Worm (Caenorhabditis elegans) whole organism, L2 larva: Measurements from ENCODE around the gene str-57.

Source experiments
- C34F6.9 ChIP-seq: fragments of 150-350 bp; optimal IDR thresholded peaks from 2 replicates; lab custom pipeline; 2014; ENCODE audit warnings: missing biosample characterization, missing genetic modification characterization
- F13H6.1 ChIP-seq: sonication (generic microtip); optimal IDR thresholded peaks from 2 replicates; lab custom pipeline; 2016; ENCODE audit warnings: missing genetic modification characterization, missing compliant biosample characterization
- R02D3.7 ChIP-seq: fragments of 150-350 bp; optimal IDR thresholded peaks from 2 replicates; lab custom pipeline; 2014; ENCODE audit warnings: missing biosample characterization, missing genetic modification characterization
- ZK546.5 ChIP-seq: sonication (generic microtip); optimal IDR thresholded peaks from 2 replicates; lab custom pipeline; 2017; ENCODE audit warnings: missing biosample characterization, missing genetic modification characterization
- alr-1 ChIP-seq: fragments of 150-350 bp; optimal IDR thresholded peaks from 2 replicates; lab custom pipeline; 2014; ENCODE audit warnings: missing biosample characterization, missing genetic modification characterization
- aly-2 ChIP-seq: fragments of 150-350 bp; optimal IDR thresholded peaks from 2 replicates; lab custom pipeline; 2014; ENCODE audit warnings: missing biosample characterization, missing genetic modification characterization
- ceh-16 ChIP-seq: fragments of 150-350 bp; optimal IDR thresholded peaks from 2 replicates; lab custom pipeline; 2014; ENCODE audit warnings: missing biosample characterization, missing genetic modification characterization
- ceh-82 ChIP-seq: fragments of 150-350 bp; optimal IDR thresholded peaks from 2 replicates; lab custom pipeline; 2014; ENCODE audit warnings: missing biosample characterization, missing genetic modification characterization
- crh-2 ChIP-seq: sonication (generic microtip); optimal IDR thresholded peaks from 2 replicates; lab custom pipeline; 2017; ENCODE audit warnings: missing biosample characterization, missing genetic modification characterization
- elt-3 ChIP-seq: sonication (generic microtip); optimal IDR thresholded peaks from 2 replicates; lab custom pipeline; 2017; ENCODE audit warnings: missing biosample characterization, missing genetic modification characterization
- fos-1 ChIP-seq: fragments of 150-350 bp; optimal IDR thresholded peaks from 2 replicates; lab custom pipeline; 2014; ENCODE audit warnings: missing biosample characterization, missing genetic modification characterization
- lin-11 ChIP-seq: fragments of 150-350 bp; sonication (generic microtip); optimal IDR thresholded peaks from 2 replicates; lab custom pipeline; 2014; ENCODE audit warnings: missing biosample characterization, missing genetic modification characterization, inconsistent platforms, mixed read lengths
- lin-39 ChIP-seq: fragments of 150-350 bp; optimal IDR thresholded peaks from 2 replicates; lab custom pipeline; 2014; ENCODE audit warnings: missing biosample characterization, missing genetic modification reagents, missing genetic modification characterization
- lsy-2 ChIP-seq, 2 experiments: fragments of 150-350 bp in 1 of 2; sonication (generic microtip) in 1 of 2; optimal IDR thresholded peaks; 2 replicates each; lab custom pipeline; 2014 to 2017; ENCODE audit warnings: missing biosample characterization in 2 of 2, missing genetic modification characterization in 2 of 2
- mab-5 ChIP-seq: fragments of 150-350 bp; optimal IDR thresholded peaks from 2 replicates; lab custom pipeline; 2014; ENCODE audit warnings: missing biosample characterization, missing genetic modification characterization
- mbf-1 ChIP-seq: sonication (generic microtip); optimal IDR thresholded peaks from 2 replicates; lab custom pipeline; 2017; ENCODE audit warnings: missing biosample characterization, missing genetic modification characterization
- mdl-1 ChIP-seq, 2 experiments: fragments of 150-350 bp in 1 of 2; sonication (generic microtip) in 1 of 2; optimal IDR thresholded peaks; 2 replicates each; lab custom pipeline; 2017; ENCODE audit warnings: missing biosample characterization in 2 of 2, missing genetic modification characterization in 2 of 2
- nhr-129 ChIP-seq: fragments of 150-350 bp; optimal IDR thresholded peaks from 2 replicates; lab custom pipeline; 2014; ENCODE audit warnings: missing biosample characterization, missing genetic modification characterization
- nhr-21 ChIP-seq: fragments of 150-350 bp; optimal IDR thresholded peaks from 2 replicates; lab custom pipeline; 2014; ENCODE audit warnings: missing biosample characterization, missing genetic modification characterization
- nhr-23 ChIP-seq: fragments of 150-350 bp; optimal IDR thresholded peaks from 2 replicates; lab custom pipeline; 2014; ENCODE audit warnings: missing biosample characterization, missing genetic modification reagents, missing genetic modification characterization
- nhr-237 ChIP-seq: fragments of 150-350 bp; optimal IDR thresholded peaks from 2 replicates; lab custom pipeline; 2014; ENCODE audit warnings: missing biosample characterization, missing genetic modification characterization
- nhr-25 ChIP-seq: fragments of 150-350 bp; sonication (generic microtip); optimal IDR thresholded peaks from 3 replicates; lab custom pipeline; 2014; ENCODE audit warnings: missing biosample characterization, missing genetic modification characterization
- nhr-6 ChIP-seq: fragments of 150-350 bp; optimal IDR thresholded peaks from 2 replicates; lab custom pipeline; 2014; ENCODE audit warnings: missing biosample characterization, missing genetic modification characterization
- nhr-77 ChIP-seq: fragments of 150-350 bp; optimal IDR thresholded peaks from 2 replicates; lab custom pipeline; 2014; ENCODE audit warnings: missing biosample characterization, missing genetic modification characterization
- peb-1 ChIP-seq: fragments of 150-350 bp; optimal IDR thresholded peaks from 2 replicates; lab custom pipeline; 2014; ENCODE audit warnings: missing biosample characterization, missing genetic modification characterization
- sem-4 ChIP-seq: fragments of 150-350 bp; optimal IDR thresholded peaks from 2 replicates; lab custom pipeline; 2014; ENCODE audit warnings: missing biosample characterization, missing genetic modification reagents, missing genetic modification characterization
- sma-3 ChIP-seq: sonication (generic microtip); optimal IDR thresholded peaks from 2 replicates; lab custom pipeline; 2016; ENCODE audit warnings: missing genetic modification reagents, missing genetic modification characterization, missing compliant biosample characterization
- sma-9 ChIP-seq, 2 experiments: fragments of 150-350 bp in 1 of 2; sonication (generic microtip) in 1 of 2; optimal IDR thresholded peaks; 2 replicates each; lab custom pipeline; 2014 to 2016; ENCODE audit warnings: missing genetic modification characterization in 2 of 2, mild to moderate bottlenecking in 1 of 2, missing biosample characterization in 1 of 2, missing compliant biosample characterization in 1 of 2, missing genetic modification reagents in 1 of 2, moderate library complexity in 1 of 2
- snpc-4 ChIP-seq: fragments of 150-350 bp; optimal IDR thresholded peaks from 2 replicates; lab custom pipeline; 2014; ENCODE audit warnings: missing biosample characterization, missing genetic modification characterization
- unc-55 ChIP-seq: fragments of 150-350 bp; sonication (generic microtip); optimal IDR thresholded peaks from 3 replicates; lab custom pipeline; 2014; ENCODE audit warnings: missing biosample characterization, missing genetic modification reagents, missing genetic modification characterization
- zag-1 ChIP-seq: fragments of 150-350 bp; optimal IDR thresholded peaks from 2 replicates; lab custom pipeline; 2014; ENCODE audit warnings: missing biosample characterization, missing genetic modification characterization
- ztf-4 ChIP-seq: fragments of 150-350 bp; optimal IDR thresholded peaks from 2 replicates; lab custom pipeline; 2014; ENCODE audit warnings: missing biosample characterization, missing genetic modification characterization

Gene str-57

ce11 chrV:15911848-15912247 lies 41.4 kb downstream of the str-57 start, which contains the start of gene F35E8.6:
F35E8.6 (plus strand) TSS chrV:15912148.
- no peak for TF ChIP-seq sma-3 (GFP tag; lab: Kevin White, UChicago)
- no peak for TF ChIP-seq peb-1
- no peak for TF ChIP-seq F13H6.1 (tag; lab: Kevin White, UChicago)
- TF ChIP-seq sma-9 (GFP tag; optimal IDR thresholded peaks at IDR 0.05; lab: Kevin White, UChicago): no peak
- TF ChIP-seq sma-9 (tag; optimal IDR thresholded peaks at IDR 0.05; lab: Kevin White, UChicago): no peak
- no peak for TF ChIP-seq sem-4 (tag; lab: Kevin White, UChicago)
- TF ChIP-seq nhr-129: no peak
- TF ChIP-seq alr-1 (tag; lab: Kevin White, UChicago): no peak
- no peak for TF ChIP-seq nhr-25 (tag; lab: Kevin White, UChicago)
- TF ChIP-seq nhr-6: no peak
- TF ChIP-seq fos-1 (tag; lab: Kevin White, UChicago): no peak
- no peak for TF ChIP-seq snpc-4
- TF ChIP-seq aly-2 (tag; lab: Kevin White, UChicago): no peak

- TF ChIP-seq mab-5 (tag; lab: Kevin White, UChicago) (no peak), elt-3 (tag; lab: Kevin White, UChicago) (no peak), sma-9 (GFP tag; optimal IDR thresholded peaks at IDR 0.05; lab: Kevin White, UChicago) (no peak), sma-9 (tag; optimal IDR thresholded peaks at IDR 0.05; lab: Kevin White, UChicago) (no peak)
Observed at ce11 chrV:15912677-15913076, 42.2 kb downstream of the str-57 start.

- TF ChIP-seq mbf-1 (tag; lab: Kevin White, UChicago) (no peak), ceh-16 (no peak), mab-5 (tag; lab: Kevin White, UChicago) (no peak), nhr-6 (no peak), nhr-21 (tag; lab: Kevin White, UChicago) (no peak), lin-39 (tag; lab: Kevin White, UChicago) (no peak), F13H6.1 (tag; lab: Kevin White, UChicago) (no peak), lin-11 (no peak), R02D3.7 (tag; lab: Kevin White, UChicago) (no peak), snpc-4 (no peak)
- TF ChIP-seq, all 48 proteins: peak for 0
Observed at ce11 chrV:15913714-15914113, 43.3 kb downstream of the str-57 start, which contains the start of gene F35E8.7. F35E8.7 (plus strand) TSS chrV:15914014.

ce11 chrV:15914774-15915173 lies 44.3 kb downstream of the str-57 start:
- TF ChIP-seq sma-3 (GFP tag; lab: Kevin White, UChicago) (no peak), fos-1 (tag; lab: Kevin White, UChicago) (no peak), snpc-4 (no peak), zag-1 (tag; lab: Kevin White, UChicago) (no peak), unc-55 (no peak), ceh-16 (no peak), mab-5 (tag; lab: Kevin White, UChicago) (no peak), ztf-4 (tag; lab: Kevin White, UChicago) (no peak), elt-3 (tag; lab: Kevin White, UChicago) (no peak), ceh-82 (tag; lab: Kevin White, UChicago) (no peak), lin-39 (tag; lab: Kevin White, UChicago) (no peak), C34F6.9 (tag; lab: Kevin White, UChicago) (no peak), lin-11 (no peak), lsy-2 (tag; optimal IDR thresholded peaks at IDR 0.05; lab: Kevin White, UChicago) (no peak), nhr-23 (tag; lab: Kevin White, UChicago) (no peak), nhr-25 (tag; lab: Kevin White, UChicago) (no peak)

- TF ChIP-seq fos-1 (tag; lab: Kevin White, UChicago) (no peak), ZK546.5 (no peak), lin-39 (tag; lab: Kevin White, UChicago) (no peak), aly-2 (tag; lab: Kevin White, UChicago) (no peak), peb-1 (no peak), crh-2 (tag; lab: Kevin White, UChicago) (no peak), nhr-77 (tag; lab: Kevin White, UChicago) (no peak), mdl-1 (tag; optimal IDR thresholded peaks at IDR 0.05; lab: Kevin White, UChicago) (no peak), unc-55 (no peak), nhr-237 (tag; lab: Kevin White, UChicago) (no peak), nhr-25 (tag; lab: Kevin White, UChicago) (no peak), elt-3 (tag; lab: Kevin White, UChicago) (no peak)
Observed at ce11 chrV:15915307-15915706, 44.9 kb downstream of the str-57 start.
